Worm (Caenorhabditis elegans): ENCODE results near the gene Y55F3AR.2.
A peak's percentile ranks its signal among the peaks of the same experiment; 100 is the strongest.

Y55F3AR.2 gene

ce11 chrIV:1118566-1118965, 24.2 kb downstream of the Y55F3AR.2 start, which contains the start of gene srx-13 (continued):
- no peak for TF ChIP-seq ztf-18 (tag; optimal IDR thresholded peaks at IDR 0.05)

- TF ChIP-seq C17E4.6 (GFP tag; IDR thresholded peaks at IDR 0.05) (no peak), Y53G8AR.9 (GFP tag; conservative IDR thresholded peaks at IDR 0.05) (0 out of 2 replicates have a peak, but pooled peaks have one; percentile 15), hsf-1 (GFP tag; IDR thresholded peaks at IDR 0.05) (0 out of 2 replicates have a peak, but pooled peaks have one; percentile 18), F39B2.1 (GFP tag; IDR thresholded peaks at IDR 0.05) (0 out of 2 replicates have a peak, but pooled peaks have one; percentile 5), unc-130 (GFP tag; optimal IDR thresholded peaks at IDR 0.05) (no peak), aptf-2 (GFP tag; conservative IDR thresholded peaks at IDR 0.05) (no peak), cebp-1 (GFP tag; IDR thresholded peaks at IDR 0.05) (0 out of 2 replicates have a peak, but pooled peaks have one; percentile 32), cebp-1 (tag; optimal IDR thresholded peaks at IDR 0.05) (no peak)
These were observed 26.5 kb downstream of the Y55F3AR.2 start for ce11 chrIV:1120865-1121264.

ce11 chrIV:1121511-1121910, 27.2 kb downstream of the Y55F3AR.2 start:
- TF ChIP-seq let-607 (tag; optimal IDR thresholded peaks at IDR 0.05), result no peak
- TF ChIP-seq zfh-2 (GFP tag; conservative IDR thresholded peaks at IDR 0.05), result peak; percentile 96
- TF ChIP-seq atf-7 (tag; optimal IDR thresholded peaks at IDR 0.05), result peak; percentile 15
- TF ChIP-seq egrh-3 (GFP tag; IDR thresholded peaks at IDR 0.05), result peak; percentile 85
- TF ChIP-seq F10E7.11 (tag; optimal IDR thresholded peaks at IDR 0.05), result peak; percentile 25

- TF ChIP-seq F55B11.4 (tag; optimal IDR thresholded peaks at IDR 0.05; ENCODE audit: borderline replicate concordance, insufficient read depth) (no peak), let-526 (GFP tag; IDR thresholded peaks at IDR 0.05) (no peak), rec-8 (tag; optimal IDR thresholded peaks at IDR 0.05) (no peak), nhr-80 (tag; optimal IDR thresholded peaks at IDR 0.05) (no peak), ztf-28 (GFP tag; IDR thresholded peaks at IDR 0.05) (no peak), Y67H2A.10 (GFP tag; conservative IDR thresholded peaks at IDR 0.05) (no peak), ceh-58 (GFP tag; IDR thresholded peaks at IDR 0.05) (0 out of 2 replicates have a peak, but pooled peaks have one; percentile 53), dox-1 (GFP tag; IDR thresholded peaks at IDR 0.05) (no peak), xnd-1 (tag; optimal IDR thresholded peaks at IDR 0.05) (no peak), F33H1.4 (GFP tag; IDR thresholded peaks at IDR 0.05) (no peak), somi-1 (GFP tag; optimal IDR thresholded peaks at IDR 0.05) (no peak), zfh-2 (GFP tag; conservative IDR thresholded peaks at IDR 0.05) (peak; percentile 84), fkh-3 (tag; optimal IDR thresholded peaks at IDR 0.05) (no peak), F39B2.1 (GFP tag; IDR thresholded peaks at IDR 0.05) (no peak), ztf-18 (tag; optimal IDR thresholded peaks at IDR 0.05) (no peak)
These were observed 29.0 kb downstream of the Y55F3AR.2 start for ce11 chrIV:1123357-1123756.

- TF ChIP-seq aptf-2 (GFP tag; conservative IDR thresholded peaks at IDR 0.05) (no peak), zfh-2 (GFP tag; conservative IDR thresholded peaks at IDR 0.05) (peak; percentile 91), ceh-58 (GFP tag; IDR thresholded peaks at IDR 0.05) (no peak)
These were observed 30.4 kb downstream of the Y55F3AR.2 start, which contains the start of gene perm-4 for ce11 chrIV:1124741-1125140. Gene perm-4 (minus strand): TSS chrIV:1125107.

ce11 chrIV:1126490-1126889, 32.1 kb downstream of the Y55F3AR.2 start, which contains the start of gene perm-2:
Gene perm-2 (plus strand): TSS chrIV:1126790.
- TF ChIP-seq cebp-2 (GFP tag; IDR thresholded peaks at IDR 0.05) (0 out of 2 replicates have a peak, but pooled peaks have one; percentile 29), zfh-2 (GFP tag; conservative IDR thresholded peaks at IDR 0.05) (peak; percentile 52; the same call in 1 of the 2 replicates), cebp-1 (GFP tag; IDR thresholded peaks at IDR 0.05) (no peak), cebp-1 (tag; optimal IDR thresholded peaks at IDR 0.05) (no peak), lir-1 (GFP tag; conservative IDR thresholded peaks at IDR 0.05) (no peak)
